Fruit fly (Drosophila melanogaster) whole organism, embryonic: ENCODE data around the gene Mkk4.

Experiments used
- CG1024 ChIP-seq: fragments of 200-800 bp; sonication (Bioruptor generic); IDR thresholded peaks from 2 replicates; pipeline ENCODE4 v1.3.6; 2022; ENCODE audit warnings: missing biosample characterization, missing genetic modification characterization
- CG10979 ChIP-seq: fragments of 200-800 bp; sonication (Bioruptor generic); optimal IDR thresholded peaks from 2 replicates; lab custom pipeline; 2018; ENCODE audit warnings: missing biosample characterization, mild to moderate bottlenecking, missing genetic modification characterization, moderate library complexity
- CG11093 ChIP-seq: fragments of 200-800 bp; sonication (Bioruptor generic); IDR thresholded peaks from 3 replicates; pipeline ENCODE4 v1.3.6; 2022; ENCODE audit warnings: missing biosample characterization, missing genetic modification characterization
- CG11696 ChIP-seq: fragments of 200-800 bp; sonication (Bioruptor generic); IDR thresholded peaks from 2 replicates; pipeline ENCODE4 v1.3.6; 2022; ENCODE audit warnings: missing biosample characterization, missing genetic modification characterization
- CG15601 ChIP-seq: fragments of 200-800 bp; sonication (Bioruptor generic); optimal IDR thresholded peaks from 3 replicates; lab custom pipeline; 2019; ENCODE audit warnings: missing biosample characterization, mild to moderate bottlenecking, missing genetic modification characterization, moderate library complexity
- CG16815 ChIP-seq: fragments of 200-800 bp; sonication (Bioruptor generic); optimal IDR thresholded peaks from 3 replicates; lab custom pipeline; 2017; ENCODE audit warnings: missing biosample characterization, mild to moderate bottlenecking, missing genetic modification characterization
- CG17385 ChIP-seq: fragments of 200-800 bp; sonication (Bioruptor generic); optimal IDR thresholded peaks from 3 replicates; lab custom pipeline; 2018; ENCODE audit warnings: missing biosample characterization, mild to moderate bottlenecking, missing genetic modification characterization
- CG17568 ChIP-seq: fragments of 200-800 bp; sonication (Bioruptor generic); optimal IDR thresholded peaks from 2 replicates; lab custom pipeline; 2018; ENCODE audit warnings: missing biosample characterization, mild to moderate bottlenecking, missing genetic modification characterization, moderate library complexity
- CG18262 ChIP-seq: fragments of 200-800 bp; optimal IDR thresholded peaks from 3 replicates; lab custom pipeline; 2019; ENCODE audit warnings: missing biosample characterization, mild to moderate bottlenecking, missing genetic modification characterization, moderate library complexity
- CG3407 ChIP-seq: fragments of 200-800 bp; sonication (Bioruptor generic); optimal IDR thresholded peaks from 2 replicates; lab custom pipeline; 2018; ENCODE audit warnings: missing biosample characterization, mild to moderate bottlenecking, missing genetic modification characterization
- CG3847 ChIP-seq: fragments of 200-800 bp; sonication (Bioruptor generic); IDR thresholded peaks from 2 replicates; pipeline ENCODE4 v1.3.6; 2022; ENCODE audit warnings: missing biosample characterization, missing genetic modification characterization
- CG5245 ChIP-seq: fragments of 200-800 bp; sonication (Bioruptor generic); optimal IDR thresholded peaks from 3 replicates; lab custom pipeline; 2016; ENCODE audit warnings: missing biosample characterization, missing genetic modification characterization
- CG6654 ChIP-seq: fragments of 200-800 bp; sonication (Bioruptor generic); optimal IDR thresholded peaks from 2 replicates; lab custom pipeline; 2017; ENCODE audit warnings: missing biosample characterization, mild to moderate bottlenecking, missing genetic modification characterization
- CG7745 ChIP-seq: fragments of 200-800 bp; sonication (Bioruptor generic); optimal IDR thresholded peaks from 2 replicates; lab custom pipeline; 2018; ENCODE audit warnings: missing biosample characterization, mild to moderate bottlenecking, missing genetic modification characterization, moderate library complexity
- CG8388 ChIP-seq: fragments of 200-800 bp; sonication (Bioruptor generic); optimal IDR thresholded peaks from 2 replicates; lab custom pipeline; 2019; ENCODE audit warnings: missing biosample characterization, mild to moderate bottlenecking, missing genetic modification characterization, moderate library complexity
- CG9932 ChIP-seq: fragments of 200-800 bp; sonication (Bioruptor generic); IDR thresholded peaks from 2 replicates; pipeline ENCODE4 v1.3.6; 2022; ENCODE audit warnings: missing biosample characterization, missing genetic modification characterization
- Chrac-16 ChIP-seq: fragments of 200-800 bp; sonication (Bioruptor generic); optimal IDR thresholded peaks from 3 replicates; lab custom pipeline; 2016; ENCODE audit warnings: missing biosample characterization, missing genetic modification characterization
- CkIIα-i1 ChIP-seq: fragments of 200-800 bp; sonication (Bioruptor generic); IDR thresholded peaks from 2 replicates; pipeline ENCODE4 v1.3.6; 2022; ENCODE audit warnings: missing biosample characterization, missing genetic modification characterization
- Dad ChIP-seq: fragments of 200-800 bp; sonication (Bioruptor generic); optimal IDR thresholded peaks from 3 replicates; lab custom pipeline; 2016; ENCODE audit warnings: missing biosample characterization, missing genetic modification characterization
- Deaf1 ChIP-seq: fragments of 200-800 bp; optimal IDR thresholded peaks from 3 replicates; lab custom pipeline; 2019; ENCODE audit warnings: missing biosample characterization, mild to moderate bottlenecking, missing genetic modification characterization, moderate library complexity
- Elba2 ChIP-seq: fragments of 200-800 bp; sonication (Bioruptor generic); optimal IDR thresholded peaks from 3 replicates; lab custom pipeline; 2016; ENCODE audit warnings: missing biosample characterization, missing genetic modification characterization
- Ets65A ChIP-seq: fragments of 200-800 bp; sonication (Bioruptor generic); peaks from one replicate; lab custom pipeline; 2016; ENCODE audit warnings: missing biosample characterization, missing genetic modification characterization
- Ets97D ChIP-seq: fragments of 200-800 bp; sonication (Bioruptor generic); optimal IDR thresholded peaks from 3 replicates; lab custom pipeline; 2016; ENCODE audit warnings: missing biosample characterization, missing genetic modification characterization
- Hmx ChIP-seq: fragments of 200-800 bp; sonication (Bioruptor generic); optimal IDR thresholded peaks from 2 replicates; lab custom pipeline; 2016; ENCODE audit warnings: missing biosample characterization, missing genetic modification characterization
- Lpt ChIP-seq: fragments of >200 bp; optimal IDR thresholded peaks from 2 replicates; lab custom pipeline; 2018; ENCODE audit warnings: missing biosample characterization, missing genetic modification characterization
- NC2α ChIP-seq: fragments of 200-800 bp; sonication (Bioruptor generic); optimal IDR thresholded peaks from 2 replicates; lab custom pipeline; 2016; ENCODE audit warnings: missing biosample characterization, missing genetic modification characterization
- Nf-YB ChIP-seq: fragments of 200-800 bp; sonication (Bioruptor generic); optimal IDR thresholded peaks from 3 replicates; lab custom pipeline; 2019; ENCODE audit warnings: missing biosample characterization, mild to moderate bottlenecking, missing genetic modification characterization, moderate library complexity
- Scr ChIP-seq: fragments of 200-800 bp; sonication (Bioruptor generic); IDR thresholded peaks from 2 replicates; pipeline ENCODE4 v1.3.6; 2022; ENCODE audit warnings: missing biosample characterization, missing genetic modification characterization; ENCODE audit not compliant: partially characterized antibody
- Sry-β ChIP-seq: fragments of 200-800 bp; sonication (Bioruptor generic); optimal IDR thresholded peaks from 2 replicates; lab custom pipeline; 2018; ENCODE audit warnings: missing biosample characterization, mild to moderate bottlenecking, missing genetic modification characterization, moderate library complexity
- Sry-δ ChIP-seq: fragments of 200-800 bp; sonication (Bioruptor generic); optimal IDR thresholded peaks from 2 replicates; lab custom pipeline; 2016; ENCODE audit warnings: missing biosample characterization, missing genetic modification characterization
- al ChIP-seq: fragments of 200-800 bp; sonication (Bioruptor generic); IDR thresholded peaks from 2 replicates; pipeline ENCODE4 v1.3.6; 2022; ENCODE audit warnings: missing biosample characterization, missing genetic modification characterization
- ara ChIP-seq: fragments of 200-800 bp; sonication (Bioruptor generic); IDR thresholded peaks from 2 replicates; pipeline ENCODE4 v1.3.6; 2022; ENCODE audit warnings: missing biosample characterization, missing genetic modification characterization
- az2 ChIP-seq: fragments of 200-800 bp; sonication (Bioruptor generic); optimal IDR thresholded peaks from 3 replicates; lab custom pipeline; 2016; ENCODE audit warnings: missing biosample characterization, missing genetic modification characterization
- cad ChIP-seq: fragments of >200 bp; optimal IDR thresholded peaks from 2 replicates; lab custom pipeline; 2017; ENCODE audit warnings: missing biosample characterization, missing genetic modification characterization
- chinmo ChIP-seq: fragments of 200-800 bp; sonication (Bioruptor generic); IDR thresholded peaks from 4 replicates; pipeline ENCODE4 v1.3.6; 2022; ENCODE audit warnings: missing biosample characterization, missing genetic modification characterization; ENCODE audit not compliant: partially characterized antibody
- ci ChIP-seq: fragments of 200-800 bp; sonication (Bioruptor generic); IDR thresholded peaks from 3 replicates; pipeline ENCODE4 v1.3.6; 2022; ENCODE audit warnings: missing biosample characterization, missing genetic modification characterization
- fd64A ChIP-seq: fragments of 200-800 bp; sonication (Bioruptor generic); optimal IDR thresholded peaks from 3 replicates; lab custom pipeline; 2018; ENCODE audit warnings: missing biosample characterization, mild to moderate bottlenecking, missing genetic modification characterization
- fru ChIP-seq: fragments of >200 bp; optimal IDR thresholded peaks from 2 replicates; lab custom pipeline; 2017
- gcm ChIP-seq: fragments of 200-800 bp; sonication (Bioruptor generic); optimal IDR thresholded peaks from 2 replicates; lab custom pipeline; 2019; ENCODE audit warnings: missing biosample characterization, mild to moderate bottlenecking, missing genetic modification characterization, moderate library complexity
- gsb ChIP-seq: fragments of 200-800 bp; sonication (Bioruptor generic); IDR thresholded peaks from 2 replicates; pipeline ENCODE4 v1.3.6; 2022; ENCODE audit warnings: missing biosample characterization, missing genetic modification characterization
- ham ChIP-seq: fragments of 200-800 bp; sonication (Bioruptor generic); IDR thresholded peaks from 2 replicates; pipeline ENCODE4 v1.3.6; 2022; ENCODE audit warnings: missing biosample characterization, missing genetic modification characterization
- inv ChIP-seq: fragments of 200-800 bp; sonication (Bioruptor generic); IDR thresholded peaks from 2 replicates; pipeline ENCODE4 v1.3.6; 2022; ENCODE audit warnings: missing biosample characterization, missing genetic modification characterization; ENCODE audit not compliant: partially characterized antibody
- knrl ChIP-seq: fragments of 200-800 bp; sonication (Bioruptor generic); IDR thresholded peaks from 3 replicates; pipeline ENCODE4 v1.3.6; 2022; ENCODE audit warnings: missing biosample characterization, missing genetic modification characterization; ENCODE audit not compliant: partially characterized antibody
- lov ChIP-seq, 2 experiments: fragments of 200-800 bp in 1 of 2; fragments of >200 bp in 1 of 2; sonication (Bioruptor generic) in 1 of 2; IDR thresholded peaks in 1 of 2; optimal IDR thresholded peaks in 1 of 2; 2 replicates in 1 of 2; 3 replicates in 1 of 2; pipeline versions ENCODE4 v1.3.6 to Lab custom; 2017 to 2022; ENCODE audit warnings: missing biosample characterization in 1 of 2, missing genetic modification characterization in 1 of 2
- luna ChIP-seq: fragments of 200-800 bp; sonication (Bioruptor generic); optimal IDR thresholded peaks from 2 replicates; lab custom pipeline; 2016; ENCODE audit warnings: missing biosample characterization, missing genetic modification characterization
- mld ChIP-seq: fragments of 200-800 bp; sonication (Bioruptor generic); IDR thresholded peaks from 3 replicates; pipeline ENCODE4 v1.3.6; 2022; ENCODE audit warnings: missing biosample characterization, missing genetic modification characterization; ENCODE audit not compliant: partially characterized antibody
- pb ChIP-seq: fragments of 200-800 bp; sonication (Bioruptor generic); optimal IDR thresholded peaks from 3 replicates; lab custom pipeline; 2016; ENCODE audit warnings: missing biosample characterization, missing genetic modification characterization
- peb ChIP-seq: fragments of 200-800 bp; sonication (Bioruptor generic); IDR thresholded peaks from 2 replicates; pipeline ENCODE4 v1.3.6; 2022; ENCODE audit warnings: missing biosample characterization, missing genetic modification characterization
- ranshi ChIP-seq: fragments of 200-800 bp; sonication (Bioruptor generic); IDR thresholded peaks from 2 replicates; pipeline ENCODE4 v1.3.6; 2022; ENCODE audit warnings: missing biosample characterization, missing genetic modification characterization
- sens-2 ChIP-seq: fragments of 200-800 bp; sonication (Bioruptor generic); IDR thresholded peaks from 2 replicates; pipeline ENCODE4 v1.3.6; 2022; ENCODE audit warnings: missing biosample characterization, missing genetic modification characterization
- sisA ChIP-seq: fragments of 200-800 bp; sonication (Bioruptor generic); IDR thresholded peaks from 2 replicates; pipeline ENCODE4 v1.3.6; 2022; ENCODE audit warnings: missing biosample characterization, missing genetic modification characterization

Gene Mkk4

dm6 chr3R:8676560-8677000 lies 26.0 kb upstream of the Mkk4 start, which contains the start of the genes Unc50, CG11755 and CG8043 (continued):
- peak; percentile 90 for TF ChIP-seq Sry-δ (GFP tag; lab: Kevin White, UChicago)
- peak; percentile 99 for TF ChIP-seq knrl (GFP tag; lab: Robert Waterston, UW)
- TF ChIP-seq Hmx (GFP tag; lab: Kevin White, UChicago): peak; percentile 66
- TF ChIP-seq Deaf1: peak; percentile 51
- peak; percentile 53 for TF ChIP-seq CG3407 (GFP tag; lab: Kevin White, UChicago)
- no peak for TF ChIP-seq CkIIα-i1 (GFP tag; lab: Robert Waterston, UW)
- peak; percentile 47 for TF ChIP-seq pb
- TF ChIP-seq chinmo (GFP tag; lab: Robert Waterston, UW): peak; percentile 85; the same call in 2 of the 4 replicates
- peak; percentile 93 for TF ChIP-seq Ets65A (GFP tag; lab: Kevin White, UChicago)
- TF ChIP-seq Dad (GFP tag; lab: Kevin White, UChicago): peak; percentile 41
- peak; percentile 34; the same call in 1 of the 2 replicates for TF ChIP-seq CG1024 (GFP tag; lab: Robert Waterston, UW)
- TF ChIP-seq gsb: no peak
- TF ChIP-seq ci (GFP tag; lab: Robert Waterston, UW): no peak; the same call in 2 of the 3 replicates
- TF ChIP-seq cad: no peak
- peak; percentile 57 for TF ChIP-seq CG16815 (GFP tag; lab: Kevin White, UChicago)
- TF ChIP-seq ranshi (GFP tag; lab: Robert Waterston, UW): peak; percentile 62; the same call in 1 of the 2 replicates
- TF ChIP-seq CG9932 (GFP tag; lab: Robert Waterston, UW): peak; percentile 95
- peak; percentile 86; the same call in 2 of the 3 replicates for TF ChIP-seq mld (GFP tag; lab: Robert Waterston, UW)
- peak; percentile 73; the same call in 2 of the 3 replicates for TF ChIP-seq CG11093 (GFP tag; lab: Robert Waterston, UW)
- TF ChIP-seq Ets97D (GFP tag; lab: Kevin White, UChicago): peak; percentile 74
- no peak for TF ChIP-seq sens-2 (GFP tag; lab: Robert Waterston, UW)
- TF ChIP-seq CG5245 (GFP tag; lab: Kevin White, UChicago): peak; percentile 45
- no peak for TF ChIP-seq CG11696
- TF ChIP-seq inv (GFP tag; lab: Robert Waterston, UW): peak; percentile 97
- TF ChIP-seq CG10979: peak; percentile 75
- TF ChIP-seq luna (GFP tag; lab: Kevin White, UChicago): peak; percentile 48
- TF ChIP-seq fd64A (GFP tag; lab: Kevin White, UChicago): no peak
- TF ChIP-seq Lpt (GFP tag; lab: Kevin White, UChicago): no peak
- TF ChIP-seq Elba2 (GFP tag; lab: Kevin White, UChicago): no peak
- peak; percentile 73 for TF ChIP-seq sisA (GFP tag; lab: Robert Waterston, UW)
- TF ChIP-seq Sry-β (GFP tag; lab: Kevin White, UChicago): peak; percentile 46
- peak; percentile 81 for TF ChIP-seq al (GFP tag; lab: Robert Waterston, UW)
- TF ChIP-seq Chrac-16 (GFP tag; lab: Kevin White, UChicago): peak; percentile 78
- no peak for TF ChIP-seq lov (optimal IDR thresholded peaks at IDR 0.05; lab: Kevin White, UChicago)
- TF ChIP-seq lov (GFP tag; IDR thresholded peaks at IDR 0.05; lab: Robert Waterston, UW): 0 out of 3 replicates have a peak, but pooled peaks have one; percentile 11
- no peak for TF ChIP-seq ham (GFP tag; lab: Robert Waterston, UW)
- peak; percentile 99 for TF ChIP-seq Scr
- no peak for TF ChIP-seq NC2α (GFP tag; lab: Kevin White, UChicago)
- peak; percentile 73 for TF ChIP-seq gcm (GFP tag; lab: Kevin White, UChicago)
- TF ChIP-seq CG15601 (tag; lab: Kevin White, UChicago): peak; percentile 74
- peak; percentile 62 for TF ChIP-seq Nf-YB (GFP tag; lab: Kevin White, UChicago)
- no peak for TF ChIP-seq CG7745 (tag; lab: Kevin White, UChicago)
- no peak for TF ChIP-seq fru (lab: Kevin White, UChicago)
- TF ChIP-seq peb (GFP tag; lab: Robert Waterston, UW): peak; percentile 50
- peak; percentile 71 for TF ChIP-seq CG17385 (GFP tag; lab: Kevin White, UChicago)
- TF ChIP-seq az2 (GFP tag; lab: Kevin White, UChicago): peak; percentile 79
- TF ChIP-seq ara (GFP tag; lab: Robert Waterston, UW): 0 out of 2 replicates have a peak, but pooled peaks have one; percentile 33
- TF ChIP-seq CG6654: peak; percentile 10
- peak; percentile 31 for TF ChIP-seq CG17568
- TF ChIP-seq CG3847 (GFP tag; lab: Robert Waterston, UW): peak; percentile 89
- peak; percentile 86 for TF ChIP-seq CG8388 (GFP tag; lab: Kevin White, UChicago)
- peak; percentile 80 for TF ChIP-seq CG18262 (tag; lab: Kevin White, UChicago)
